Worm (Caenorhabditis elegans): ENCODE results near the gene ZK688.10.
A peak's percentile ranks its signal among the peaks of the same experiment; 100 is the strongest.

Gene ZK688.10

ce11 chrIII:7882900-7883299 is 13.9 kb downstream of the ZK688.10 start, which contains the start of gene ZK688.9:
Gene ZK688.9, minus strand, starts transcription at chrIII:7883000.
- no peak for TF ChIP-seq mdl-1 (tag; optimal IDR thresholded peaks at IDR 0.05)

ce11 chrIII:7880132-7880715 is 16.6 kb downstream of the ZK688.10 start:
- TF ChIP-seq zip-4 (GFP tag; optimal IDR thresholded peaks at IDR 0.05) (no peak), alr-1 (tag; optimal IDR thresholded peaks at IDR 0.05; ENCODE audit: borderline replicate concordance) (no peak), pag-3 (tag; optimal IDR thresholded peaks at IDR 0.05; ENCODE audit: borderline replicate concordance, insufficient read depth) (no peak), tbx-2 (tag; optimal IDR thresholded peaks at IDR 0.05) (no peak), nhr-76 (tag; optimal IDR thresholded peaks at IDR 0.05) (no peak), isw-1 (GFP tag; IDR thresholded peaks at IDR 0.05) (no peak), fos-1 (tag; optimal IDR thresholded peaks at IDR 0.05) (no peak), nhr-20 (tag; optimal IDR thresholded peaks at IDR 0.05) (peak; percentile 27), fkh-10 (GFP tag; optimal IDR thresholded peaks at IDR 0.05) (no peak), lin-39 (tag; optimal IDR thresholded peaks at IDR 0.05) (no peak), egl-27 (tag; optimal IDR thresholded peaks at IDR 0.05) (no peak), nhr-85 (tag) (no peak), unc-130 (tag; optimal IDR thresholded peaks at IDR 0.05) (peak; percentile 21), nhr-11 (tag; optimal IDR thresholded peaks at IDR 0.05) (no peak), ceh-82 (tag; optimal IDR thresholded peaks at IDR 0.05) (no peak), unc-62 (GFP tag; optimal IDR thresholded peaks at IDR 0.05) (no peak), ceh-63 (GFP tag; optimal IDR thresholded peaks at IDR 0.05) (no peak), lin-14 (GFP tag; optimal IDR thresholded peaks at IDR 0.05) (peak; percentile 78), zag-1 (tag; optimal IDR thresholded peaks at IDR 0.05) (no peak), unc-30 (tag; optimal IDR thresholded peaks at IDR 0.05) (no peak), sptf-1 (tag; optimal IDR thresholded peaks at IDR 0.05) (no peak), ceh-88 (GFP tag; IDR thresholded peaks at IDR 0.05) (no peak), snpc-4 (tag; optimal IDR thresholded peaks at IDR 0.05) (no peak), nhr-77 (tag; optimal IDR thresholded peaks at IDR 0.05) (no peak), Y116A8C.19 (tag; optimal IDR thresholded peaks at IDR 0.05; ENCODE audit: borderline replicate concordance) (no peak), xbp-1 (tag; optimal IDR thresholded peaks at IDR 0.05) (no peak), sup-37 (GFP tag; optimal IDR thresholded peaks at IDR 0.05) (no peak), rnt-1 (tag; optimal IDR thresholded peaks at IDR 0.05) (peak; percentile 53), snu-23 (GFP tag; optimal IDR thresholded peaks at IDR 0.05) (peak; percentile 20), pax-3 (tag; optimal IDR thresholded peaks at IDR 0.05) (no peak), lsy-2 (tag; optimal IDR thresholded peaks at IDR 0.05) (peak in 1 of 2 experiments; percentile 54), lin-13 (GFP tag; optimal IDR thresholded peaks at IDR 0.05) (no peak), blmp-1 (tag; optimal IDR thresholded peaks at IDR 0.05) (no peak), ces-1 (GFP tag; optimal IDR thresholded peaks at IDR 0.05) (no peak), ceh-8 (GFP tag; optimal IDR thresholded peaks at IDR 0.05) (no peak), efl-3 (GFP tag; optimal IDR thresholded peaks at IDR 0.05) (no peak), mef-2 (tag; optimal IDR thresholded peaks at IDR 0.05) (no peak), efl-1 (optimal IDR thresholded peaks at IDR 0.05) (no peak), efl-1 (GFP tag; optimal IDR thresholded peaks at IDR 0.05 in 1 of 2) (peak in 1 of 2 experiments; percentile 61), jun-1 (tag; optimal IDR thresholded peaks at IDR 0.05) (no peak), ztf-4 (tag; optimal IDR thresholded peaks at IDR 0.05) (no peak), nhr-28 (tag; optimal IDR thresholded peaks at IDR 0.05) (no peak), nhr-84 (tag; optimal IDR thresholded peaks at IDR 0.05) (no peak), hlh-17 (GFP tag; optimal IDR thresholded peaks at IDR 0.05; ENCODE audit: borderline replicate concordance) (no peak), ztf-11 (tag; optimal IDR thresholded peaks at IDR 0.05) (no peak), nhr-90 (tag; optimal IDR thresholded peaks at IDR 0.05; ENCODE audit: poor library complexity) (no peak), mep-1 (tag; optimal IDR thresholded peaks at IDR 0.05) (no peak), skn-1 (tag; optimal IDR thresholded peaks at IDR 0.05) (no peak), sox-4 (tag; optimal IDR thresholded peaks at IDR 0.05) (no peak), fkh-8 (tag; optimal IDR thresholded peaks at IDR 0.05) (no peak)

Data from whole organism, L1 larva.